Fruit fly (Drosophila melanogaster) whole organism, prepupa: ENCODE results near the gene Vps16A.

Experiments used
- Blimp-1 ChIP-seq: fragments of 200-800 bp; sonication (Bioruptor generic); optimal IDR thresholded peaks from 3 replicates; lab custom pipeline; 2017; ENCODE audit warnings: missing biosample characterization, missing genetic modification characterization, mild to moderate bottlenecking, moderate library complexity, missing genetic modification reagents
- CG10631 ChIP-seq: fragments of 200-800 bp; sonication (Bioruptor generic); optimal IDR thresholded peaks from 2 replicates; lab custom pipeline; 2016; ENCODE audit warnings: missing biosample characterization, missing genetic modification characterization
- CG10669 ChIP-seq: fragments of 200-800 bp; sonication (Bioruptor generic); optimal IDR thresholded peaks from 3 replicates; lab custom pipeline; 2018; ENCODE audit warnings: missing biosample characterization, mild to moderate bottlenecking, missing genetic modification characterization, moderate library complexity
- CG11294 ChIP-seq: fragments of 200-800 bp; sonication (Bioruptor generic); IDR thresholded peaks from 2 replicates; pipeline ENCODE4 v1.3.6; 2022; ENCODE audit warnings: missing biosample characterization, missing genetic modification characterization
- CG11762 ChIP-seq: fragments of 200-800 bp; sonication (Bioruptor generic); optimal IDR thresholded peaks from 3 replicates; lab custom pipeline; 2016; ENCODE audit warnings: missing biosample characterization, missing genetic modification characterization; ENCODE audit not compliant: insufficient read depth
- CG11902 ChIP-seq: fragments of 200-800 bp; sonication (Bioruptor generic); optimal IDR thresholded peaks from 3 replicates; lab custom pipeline; 2016; ENCODE audit warnings: missing biosample characterization, missing genetic modification characterization
- CG15336 ChIP-seq: fragments of 200-800 bp; sonication (Bioruptor generic); IDR thresholded peaks from 2 replicates; pipeline ENCODE4 v1.3.6; 2022; ENCODE audit warnings: missing biosample characterization, missing genetic modification characterization
- CG31627 ChIP-seq: fragments of 200-800 bp; sonication (Bioruptor generic); optimal IDR thresholded peaks from 3 replicates; lab custom pipeline; 2016; ENCODE audit warnings: missing biosample characterization, missing genetic modification characterization
- CG34406 ChIP-seq: fragments of 200-800 bp; sonication (Bioruptor generic); optimal IDR thresholded peaks from 3 replicates; lab custom pipeline; 2016; ENCODE audit warnings: missing biosample characterization, missing genetic modification characterization
- CG3919 ChIP-seq: fragments of 200-800 bp; sonication (Bioruptor generic); optimal IDR thresholded peaks from 3 replicates; lab custom pipeline; 2016; ENCODE audit warnings: missing biosample characterization, missing genetic modification characterization
- CG4318 ChIP-seq: fragments of 200-800 bp; sonication (Bioruptor generic); optimal IDR thresholded peaks from 3 replicates; lab custom pipeline; 2017; ENCODE audit warnings: missing biosample characterization, mild to moderate bottlenecking, missing genetic modification characterization
- CG6163 ChIP-seq: fragments of 200-800 bp; sonication (Bioruptor generic); IDR thresholded peaks from 3 replicates; pipeline ENCODE4 v1.3.6; 2022; ENCODE audit warnings: missing biosample characterization, missing genetic modification characterization
- CG6276 ChIP-seq: fragments of 200-800 bp; sonication (Bioruptor generic); optimal IDR thresholded peaks from 2 replicates; lab custom pipeline; 2017; ENCODE audit warnings: missing biosample characterization, mild to moderate bottlenecking, missing genetic modification characterization
- CG6808 ChIP-seq: fragments of 200-800 bp; sonication (Bioruptor generic); optimal IDR thresholded peaks from 3 replicates; lab custom pipeline; 2017; ENCODE audit warnings: missing biosample characterization, missing genetic modification characterization, mild to moderate bottlenecking, moderate library complexity, missing genetic modification reagents
- CG6854 ChIP-seq: fragments of 200-800 bp; sonication (Bioruptor generic); optimal IDR thresholded peaks from 2 replicates; lab custom pipeline; 2017; ENCODE audit warnings: missing biosample characterization, mild to moderate bottlenecking, missing genetic modification characterization
- CG7368 ChIP-seq: fragments of 200-800 bp; sonication (Bioruptor generic); optimal IDR thresholded peaks from 3 replicates; lab custom pipeline; 2016; ENCODE audit warnings: missing biosample characterization, missing genetic modification characterization
- CG8119 ChIP-seq: fragments of 200-800 bp; sonication (Bioruptor generic); IDR thresholded peaks from 3 replicates; pipeline ENCODE4 v1.3.6; 2022; ENCODE audit warnings: missing biosample characterization, missing genetic modification characterization
- CG8319 ChIP-seq: fragments of 200-800 bp; sonication (Bioruptor generic); optimal IDR thresholded peaks from 3 replicates; lab custom pipeline; 2016; ENCODE audit warnings: missing biosample characterization, missing genetic modification characterization
- CG8632 ChIP-seq: fragments of 200-800 bp; sonication (Bioruptor generic); optimal IDR thresholded peaks from 3 replicates; lab custom pipeline; 2016; ENCODE audit warnings: missing biosample characterization, missing genetic modification characterization
- Eip75B ChIP-seq: fragments of 200-800 bp; sonication (Bioruptor generic); optimal IDR thresholded peaks from 3 replicates; lab custom pipeline; 2016; ENCODE audit warnings: missing biosample characterization, missing genetic modification characterization
- Eip78C ChIP-seq: fragments of 200-800 bp; sonication (Bioruptor generic); peaks from one replicate; lab custom pipeline; 2016; ENCODE audit warnings: missing biosample characterization, missing genetic modification characterization
- Eip93F ChIP-seq: fragments of 200-800 bp; sonication (Bioruptor generic); optimal IDR thresholded peaks from 2 replicates; lab custom pipeline; 2016; ENCODE audit warnings: missing biosample characterization, mild to moderate bottlenecking, missing genetic modification characterization
- Ets96B ChIP-seq: fragments of 200-800 bp; optimal IDR thresholded peaks from 2 replicates; lab custom pipeline; 2019; ENCODE audit warnings: missing biosample characterization, mild to moderate bottlenecking, missing genetic modification characterization, moderate library complexity
- Gug ChIP-seq: fragments of 200-800 bp; sonication (Bioruptor generic); IDR thresholded peaks from 2 replicates; pipeline ENCODE4 v1.3.6; 2022; ENCODE audit warnings: missing biosample characterization, missing genetic modification characterization
- Hr38 ChIP-seq: sonication (Bioruptor generic); optimal IDR thresholded peaks from 2 replicates; lab custom pipeline; 2016; ENCODE audit warnings: missing biosample characterization, missing genetic modification characterization
- Hr39 ChIP-seq: fragments of 200-800 bp; sonication (Bioruptor generic); optimal IDR thresholded peaks from 2 replicates; lab custom pipeline; 2016; ENCODE audit warnings: missing biosample characterization, missing genetic modification characterization
- Hr4 ChIP-seq: fragments of 200-800 bp; sonication (Bioruptor generic); optimal IDR thresholded peaks from 3 replicates; lab custom pipeline; 2016; ENCODE audit warnings: missing biosample characterization, missing genetic modification characterization
- Lpt ChIP-seq: fragments of 200-800 bp; sonication (Bioruptor generic); optimal IDR thresholded peaks from 3 replicates; lab custom pipeline; 2016; ENCODE audit warnings: missing biosample characterization, missing genetic modification characterization
- Met ChIP-seq: fragments of 200-800 bp; sonication (Bioruptor generic); optimal IDR thresholded peaks from 3 replicates; lab custom pipeline; 2016; ENCODE audit warnings: missing biosample characterization, missing genetic modification characterization
- Smox ChIP-seq: fragments of 200-800 bp; sonication (Bioruptor generic); optimal IDR thresholded peaks from 3 replicates; lab custom pipeline; 2016; ENCODE audit warnings: missing biosample characterization, missing genetic modification characterization
- Sox102F ChIP-seq: fragments of 200-800 bp; sonication (Bioruptor generic); optimal IDR thresholded peaks from 2 replicates; lab custom pipeline; 2016; ENCODE audit warnings: missing biosample characterization, mild to moderate bottlenecking, missing genetic modification characterization
- Sox14 ChIP-seq: fragments of 200-800 bp; sonication (Bioruptor generic); optimal IDR thresholded peaks from 3 replicates; lab custom pipeline; 2016; ENCODE audit warnings: missing biosample characterization, missing genetic modification characterization
- achi ChIP-seq: fragments of 200-800 bp; sonication (Bioruptor generic); optimal IDR thresholded peaks from 3 replicates; lab custom pipeline; 2016; ENCODE audit warnings: missing biosample characterization, missing genetic modification characterization
- acj6 ChIP-seq: fragments of 200-800 bp; sonication (Bioruptor generic); optimal IDR thresholded peaks from 3 replicates; lab custom pipeline; 2016; ENCODE audit warnings: missing biosample characterization, missing genetic modification characterization
- dac ChIP-seq: fragments of 200-800 bp; sonication (Bioruptor generic); optimal IDR thresholded peaks from 2 replicates; lab custom pipeline; 2017; ENCODE audit warnings: missing biosample characterization, mild to moderate bottlenecking, missing genetic modification characterization
- dsx ChIP-seq: fragments of 200-800 bp; optimal IDR thresholded peaks from 3 replicates; lab custom pipeline; 2019; ENCODE audit warnings: missing biosample characterization, mild to moderate bottlenecking, missing genetic modification characterization, moderate library complexity; ENCODE audit not compliant: poor library complexity, severe bottlenecking
- esn ChIP-seq: fragments of 200-800 bp; sonication (Bioruptor generic); optimal IDR thresholded peaks from 2 replicates; lab custom pipeline; 2016; ENCODE audit warnings: missing biosample characterization, mild to moderate bottlenecking, missing genetic modification characterization, moderate library complexity
- fd59A ChIP-seq: fragments of 200-800 bp; sonication (Bioruptor generic); optimal IDR thresholded peaks from 2 replicates; lab custom pipeline; 2017; ENCODE audit warnings: missing biosample characterization, mild to moderate bottlenecking, missing genetic modification characterization, missing genetic modification reagents
- fd85E ChIP-seq: fragments of 200-800 bp; sonication (Bioruptor generic); optimal IDR thresholded peaks from 3 replicates; lab custom pipeline; 2016; ENCODE audit warnings: missing biosample characterization, missing genetic modification characterization
- fkh ChIP-seq: fragments of 200-800 bp; sonication (Bioruptor generic); optimal IDR thresholded peaks from 3 replicates; lab custom pipeline; 2017; ENCODE audit warnings: missing biosample characterization, mild to moderate bottlenecking, missing genetic modification characterization, moderate library complexity
- pdm3 ChIP-seq: fragments of 200-800 bp; sonication (Bioruptor generic); optimal IDR thresholded peaks from 3 replicates; lab custom pipeline; 2016; ENCODE audit warnings: missing biosample characterization, missing genetic modification characterization

Vps16A gene

DNA sequence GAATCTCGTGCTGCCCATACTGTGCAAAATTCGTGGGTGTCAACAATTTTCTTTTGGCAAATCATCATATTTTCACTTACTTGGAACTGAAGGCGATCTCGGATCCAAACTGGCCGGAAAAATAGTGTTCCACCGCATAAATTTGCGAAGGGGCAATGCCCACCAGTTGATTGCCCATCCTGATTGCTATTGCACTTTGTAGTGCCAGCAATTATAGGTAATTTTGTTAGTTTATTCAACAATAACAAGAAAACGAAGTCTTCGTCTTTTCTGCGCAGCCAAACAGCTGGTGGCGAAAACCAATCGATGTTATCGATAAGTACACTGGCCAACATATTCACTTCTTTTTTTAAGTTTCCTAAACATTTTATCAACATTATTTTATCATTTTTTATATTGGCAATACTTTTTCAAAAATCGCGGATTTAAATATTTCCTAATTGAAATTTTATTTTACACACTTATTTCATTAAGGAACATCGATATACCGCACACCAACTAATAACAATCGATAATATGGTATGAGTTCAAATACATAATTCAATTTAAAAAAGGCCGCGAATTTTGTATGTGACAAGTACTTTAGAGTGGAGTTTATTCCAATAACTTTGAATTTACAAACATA lies 21.1 kb upstream of the Vps16A start, which contains the start of gene Vps15 (continued):
- TF ChIP-seq Met (GFP tag; lab: Kevin White, UChicago), result peak; percentile 65
- TF ChIP-seq CG31627, result peak; percentile 59
- no peak for TF ChIP-seq dac (GFP tag; lab: Kevin White, UChicago)
- TF ChIP-seq Hr38 (GFP tag; lab: Kevin White, UChicago), result no peak
- no peak for TF ChIP-seq CG11294 (GFP tag; lab: Robert Waterston, UW)
- TF ChIP-seq Lpt (GFP tag; lab: Kevin White, UChicago), result peak; percentile 0
- peak; percentile 69 for TF ChIP-seq achi
- TF ChIP-seq CG6276 (GFP tag; lab: Kevin White, UChicago), result no peak
- TF ChIP-seq dsx (GFP tag; lab: Kevin White, UChicago), result peak; percentile 74
- no peak for TF ChIP-seq CG6854 (GFP tag; lab: Kevin White, UChicago)
- TF ChIP-seq CG3919, result peak; percentile 62
- no peak for TF ChIP-seq fd59A
- peak; percentile 53 for TF ChIP-seq Hr39
- peak; percentile 71 for TF ChIP-seq Sox14 (GFP tag; lab: Kevin White, UChicago)
- peak; percentile 56 for TF ChIP-seq CG10669 (GFP tag; lab: Kevin White, UChicago)
- TF ChIP-seq Ets96B (tag; lab: Kevin White, UChicago), result peak; percentile 77
- peak; percentile 74 for TF ChIP-seq Smox (GFP tag; lab: Kevin White, UChicago)
- no peak for TF ChIP-seq CG11762 (GFP tag; lab: Kevin White, UChicago)
- TF ChIP-seq CG4318 (GFP tag; lab: Kevin White, UChicago), result no peak
- peak; percentile 57; the same call in 2 of the 3 replicates for TF ChIP-seq CG8119 (GFP tag; lab: Robert Waterston, UW)
- peak; percentile 62 for TF ChIP-seq Hr4 (GFP tag; lab: Kevin White, UChicago)
- no peak for TF ChIP-seq fd85E (GFP tag; lab: Kevin White, UChicago)
- TF ChIP-seq CG11902 (GFP tag; lab: Kevin White, UChicago), result no peak
- peak; percentile 67 for TF ChIP-seq Sox102F
- TF ChIP-seq Eip78C (GFP tag; lab: Kevin White, UChicago), result peak; percentile 89
- peak; percentile 68 for TF ChIP-seq CG34406
- peak; percentile 61 for TF ChIP-seq CG8632 (GFP tag; lab: Kevin White, UChicago)
- peak; percentile 65 for TF ChIP-seq Eip75B (GFP tag; lab: Kevin White, UChicago)
- TF ChIP-seq fkh (GFP tag; lab: Kevin White, UChicago), result no peak
- peak; percentile 71 for TF ChIP-seq pdm3
- no peak for TF ChIP-seq Blimp-1 (GFP tag; lab: Kevin White, UChicago)
- TF ChIP-seq Gug (GFP tag; lab: Robert Waterston, UW), result peak; percentile 46
- TF ChIP-seq CG10631 (GFP tag; lab: Kevin White, UChicago), result peak; percentile 65
- peak; percentile 73 for TF ChIP-seq CG6163 (GFP tag; lab: Robert Waterston, UW)
- TF ChIP-seq CG8319 (GFP tag; lab: Kevin White, UChicago), result no peak
- TF ChIP-seq acj6 (GFP tag; lab: Kevin White, UChicago), result peak; percentile 69

DNA sequence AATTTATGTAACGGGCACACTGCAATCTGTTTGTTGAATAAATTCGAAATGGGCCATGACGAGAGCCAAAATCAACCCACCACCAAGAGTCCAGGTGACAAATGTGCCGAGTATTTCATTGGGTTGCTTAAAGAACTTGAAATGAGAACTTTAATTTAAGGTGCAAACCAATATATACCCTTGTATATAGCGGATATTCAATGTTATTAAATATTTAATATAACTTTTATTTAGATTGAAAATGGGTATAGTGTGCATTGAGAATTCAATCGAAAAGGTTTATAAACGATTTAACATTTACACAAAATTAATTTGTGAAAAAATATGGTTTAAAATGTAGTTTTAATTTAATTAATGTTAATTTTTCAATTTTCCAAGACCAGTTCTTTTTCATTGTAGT lies 20.5 kb upstream of the Vps16A start, which contains the start of gene CG8420:
Gene CG8420, plus strand, starts transcription at position 284 of the 400 bp plus-strand sequence.
- no peak for TF ChIP-seq CG11902 (GFP tag; lab: Kevin White, UChicago)
- no peak for TF ChIP-seq Eip93F (GFP tag; lab: Kevin White, UChicago)
- TF ChIP-seq CG6808, result no peak
- no peak for TF ChIP-seq fkh (GFP tag; lab: Kevin White, UChicago)
- TF ChIP-seq CG10669 (GFP tag; lab: Kevin White, UChicago), result no peak
- no peak for TF ChIP-seq CG8119 (GFP tag; lab: Robert Waterston, UW)
- TF ChIP-seq CG15336, result no peak
- no peak for TF ChIP-seq achi
- TF ChIP-seq Sox102F, result no peak
- no peak for TF ChIP-seq esn
- TF ChIP-seq CG7368, result no peak
- no peak for TF ChIP-seq dsx (GFP tag; lab: Kevin White, UChicago)
